Worm (Caenorhabditis elegans): ENCODE measurements around the gene unc-60.

Gene unc-60

DNA sequence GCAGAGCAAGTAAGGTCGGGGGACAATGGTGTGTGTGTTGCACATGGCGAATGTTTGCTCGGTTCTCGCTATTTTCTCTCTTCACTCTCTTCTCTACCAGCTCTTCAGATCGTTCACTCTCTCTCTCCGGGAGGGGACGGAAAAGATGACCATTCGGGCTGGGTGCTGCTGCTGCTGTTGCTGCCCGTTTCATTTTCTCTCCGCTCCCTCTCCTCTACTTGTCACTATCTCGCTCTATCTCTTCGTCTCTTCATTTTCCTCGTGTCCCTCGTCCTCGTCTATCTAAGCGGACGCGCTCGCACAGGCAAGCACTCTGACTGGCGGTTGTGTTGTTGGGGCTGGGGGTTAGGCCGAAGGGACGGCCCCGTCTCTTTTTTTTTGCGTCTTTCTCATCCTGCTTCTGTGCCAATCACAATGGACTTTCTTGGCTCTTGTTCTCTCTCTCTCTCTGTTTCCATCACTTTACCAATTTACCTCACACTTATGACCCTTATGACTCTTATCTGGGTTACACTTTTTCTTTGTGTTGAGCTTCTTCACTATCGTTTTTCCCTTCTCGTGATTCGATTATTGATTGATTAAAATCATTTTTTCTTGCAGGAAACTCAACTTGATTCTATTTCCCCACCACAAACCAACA is at the start of gene unc-60, which contains the start of gene F53E2.2 (continued):
- no peak for TF ChIP-seq F49E8.2 (tag; optimal IDR thresholded peaks at IDR 0.05; ENCODE audit: borderline replicate concordance)
- no peak for TF ChIP-seq egl-27 (tag; optimal IDR thresholded peaks at IDR 0.05)
- no peak for TF ChIP-seq ztf-11 (tag; optimal IDR thresholded peaks at IDR 0.05)
- TF ChIP-seq dpl-1 (GFP tag; optimal IDR thresholded peaks at IDR 0.05): peak; percentile 13
- TF ChIP-seq F37D6.2 (tag; optimal IDR thresholded peaks at IDR 0.05): peak; percentile 42

DNA sequence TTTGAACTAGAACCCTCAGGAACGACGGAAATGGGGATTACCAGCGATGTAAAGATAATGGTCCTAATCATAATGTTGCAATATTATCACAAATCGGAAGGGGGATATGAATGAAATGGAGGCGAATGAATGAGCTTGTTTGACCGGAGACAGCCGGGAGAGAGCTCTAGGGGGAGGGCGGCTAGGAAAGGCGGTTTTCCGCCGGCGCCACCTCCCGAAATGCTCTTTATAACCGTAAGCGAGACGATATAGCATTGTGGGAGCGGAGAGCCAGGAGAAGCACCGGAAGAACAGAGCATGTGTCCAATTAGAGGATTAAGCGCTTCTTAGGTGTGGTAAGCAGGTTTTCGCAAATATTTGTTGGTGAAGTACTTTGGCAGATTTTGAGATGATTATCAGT is 49.3 kb upstream of the unc-60 start, which contains the start of gene R12A1.3:
TSS of gene R12A1.3 (minus strand) at position 200 of the 400 bp plus-strand sequence.
- TF ChIP-seq set-16 (GFP tag; IDR thresholded peaks at IDR 0.05) (peak; percentile 54; the same call in 1 of the 2 replicates), aha-1 (tag) (no peak)

DNA sequence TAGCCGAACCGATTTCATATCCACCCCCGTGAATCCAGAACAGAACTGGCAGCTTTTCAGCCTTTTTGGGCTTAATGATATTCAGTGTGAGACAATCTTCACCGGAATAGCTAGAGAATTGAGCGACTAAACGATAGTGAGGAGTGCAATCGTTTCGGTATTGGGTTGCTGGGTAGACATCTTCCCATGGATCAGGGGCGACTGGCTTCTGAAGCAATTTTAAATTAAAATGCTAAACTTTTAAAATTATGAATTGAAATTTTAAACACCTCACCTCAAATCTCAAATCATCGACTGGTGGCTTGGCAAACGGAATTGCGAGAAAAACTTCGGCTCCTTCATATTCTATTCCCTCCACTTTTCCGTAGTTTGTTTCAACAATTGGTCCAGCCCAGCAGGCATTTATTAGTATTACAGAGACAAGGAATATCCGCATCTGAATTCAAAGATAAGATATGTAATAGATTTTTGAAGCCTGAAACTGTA is 43.1 kb upstream of the unc-60 start, which contains the start of gene ges-1:
TSS of gene ges-1 (minus strand) at position 436 of the 486 bp plus-strand sequence.
- TF ChIP-seq nhr-6 (tag; optimal IDR thresholded peaks at IDR 0.05) (no peak), unc-62 (GFP tag; optimal IDR thresholded peaks at IDR 0.05 in 1 of 2) (peak in 1 of 2 experiments; percentile 13), unc-62 (tag; optimal IDR thresholded peaks at IDR 0.05) (no peak), madf-9 (GFP tag; conservative IDR thresholded peaks at IDR 0.05) (no peak), hmg-1.1 (GFP tag; IDR thresholded peaks at IDR 0.05) (no peak), ztf-7 (tag; optimal IDR thresholded peaks at IDR 0.05) (no peak), aha-1 (tag) (peak; percentile 90)

DNA sequence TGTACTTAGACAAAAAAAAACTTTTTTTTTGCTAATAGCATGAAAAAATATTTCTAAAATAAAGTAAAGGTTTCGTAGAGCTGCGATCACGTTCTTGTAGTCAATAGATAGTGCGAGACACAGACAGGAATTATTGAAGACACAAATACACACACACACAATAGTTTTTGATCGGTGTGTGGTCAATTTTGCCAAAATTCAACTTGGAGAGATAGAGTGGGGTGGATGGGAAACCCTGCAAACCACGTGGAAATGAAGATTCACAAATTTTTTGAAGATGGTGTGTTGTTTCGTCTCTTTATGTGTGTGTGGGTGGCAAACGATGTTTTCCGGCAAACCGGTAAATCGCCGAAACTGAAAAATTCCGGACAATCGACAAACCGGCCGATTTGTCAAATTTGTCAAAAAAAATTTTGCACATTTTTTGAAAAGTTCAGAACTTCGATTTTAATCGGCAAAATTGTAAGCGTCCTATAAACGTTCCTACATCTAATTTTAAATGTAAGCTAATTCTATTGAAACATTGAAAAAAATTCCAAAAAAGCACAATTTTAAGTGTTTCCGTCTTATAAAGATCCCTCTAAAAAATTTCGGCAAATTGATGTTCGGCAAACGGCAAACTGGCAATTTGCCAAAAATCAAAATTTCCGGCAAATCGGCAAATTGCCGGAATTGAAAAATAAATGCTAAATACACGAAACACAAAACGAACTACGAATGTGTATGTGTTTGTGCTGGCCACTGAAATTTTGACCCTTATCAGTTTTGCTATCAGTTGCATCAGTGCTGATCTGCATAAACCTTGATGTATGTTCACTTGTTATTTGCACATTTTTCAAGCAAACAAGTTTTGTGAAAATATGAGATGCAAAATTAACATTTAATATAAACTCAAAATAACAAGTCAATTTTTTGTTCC is 42.1 kb upstream of the unc-60 start:
- no peak for TF ChIP-seq ceh-82 (tag; optimal IDR thresholded peaks at IDR 0.05)
- TF ChIP-seq nhr-25 (tag; optimal IDR thresholded peaks at IDR 0.05; ENCODE audit: borderline replicate concordance, insufficient read depth): no peak
- TF ChIP-seq skn-1 (tag; optimal IDR thresholded peaks at IDR 0.05): no peak
- no peak for TF ChIP-seq ztf-11 (tag; optimal IDR thresholded peaks at IDR 0.05)
- TF ChIP-seq ceh-32 (tag; optimal IDR thresholded peaks at IDR 0.05; ENCODE audit: poor library complexity): no peak
- TF ChIP-seq gei-8 (GFP tag; optimal IDR thresholded peaks at IDR 0.05): no peak
- no peak for TF ChIP-seq unc-39 (tag; optimal IDR thresholded peaks at IDR 0.05)
- no peak for TF ChIP-seq F44E2.7 (GFP tag; IDR thresholded peaks at IDR 0.05)
- TF ChIP-seq lin-1 (GFP tag; IDR thresholded peaks at IDR 0.05): no peak
- no peak for TF ChIP-seq duxl-1 (tag; optimal IDR thresholded peaks at IDR 0.05; ENCODE audit: poor library complexity)
- TF ChIP-seq snpc-4 (tag; optimal IDR thresholded peaks at IDR 0.05): no peak
- TF ChIP-seq egl-43 (GFP tag; IDR thresholded peaks at IDR 0.05): no peak
- TF ChIP-seq hlh-11 (tag; optimal IDR thresholded peaks at IDR 0.05): peak; percentile 4
- TF ChIP-seq ztf-7 (tag; optimal IDR thresholded peaks at IDR 0.05): no peak
- TF ChIP-seq lin-39 (tag; optimal IDR thresholded peaks at IDR 0.05): no peak
- TF ChIP-seq nhr-48 (tag; optimal IDR thresholded peaks at IDR 0.05): no peak
- TF ChIP-seq dve-1 (tag; optimal IDR thresholded peaks at IDR 0.05; ENCODE audit: insufficient read depth): peak; percentile 28
- TF ChIP-seq fkh-10 (GFP tag; optimal IDR thresholded peaks at IDR 0.05): no peak
- no peak for TF ChIP-seq ctbp-1 (GFP tag; IDR thresholded peaks at IDR 0.05)
- TF ChIP-seq lir-3 (tag; optimal IDR thresholded peaks at IDR 0.05): no peak
- TF ChIP-seq T20F7.1 (GFP tag; optimal IDR thresholded peaks at IDR 0.05): no peak
- TF ChIP-seq saeg-2 (GFP tag; IDR thresholded peaks at IDR 0.05): no peak
- TF ChIP-seq lin-29 (GFP tag; IDR thresholded peaks at IDR 0.05): no peak
- TF ChIP-seq unc-62 (GFP tag; optimal IDR thresholded peaks at IDR 0.05 in 1 of 2): peak in 1 of 2 experiments; percentile 87
- no peak for TF ChIP-seq unc-62 (tag; optimal IDR thresholded peaks at IDR 0.05)
- TF ChIP-seq lin-13 (GFP tag; optimal IDR thresholded peaks at IDR 0.05): no peak
- TF ChIP-seq hif-1 (tag; optimal IDR thresholded peaks at IDR 0.05): no peak
- TF ChIP-seq lin-15B (tag; optimal IDR thresholded peaks at IDR 0.05): no peak
- TF ChIP-seq pqm-1 (tag; optimal IDR thresholded peaks at IDR 0.05): peak; percentile 64
- no peak for TF ChIP-seq daf-16 (GFP tag; optimal IDR thresholded peaks at IDR 0.05)
- peak; percentile 90 for TF ChIP-seq daf-16 (tag; optimal IDR thresholded peaks at IDR 0.05)
- no peak for TF ChIP-seq dmd-6 (GFP tag; IDR thresholded peaks at IDR 0.05)
- TF ChIP-seq ceh-28 (tag; optimal IDR thresholded peaks at IDR 0.05): no peak

All from whole organism, L4 larva.